Fruit fly (Drosophila melanogaster): ENCODE results near the gene CG3857.

The CG3857 gene

dm6 chrX:1984175-1984973 lies 44.5 kb upstream of the CG3857 start (continued):
- TF ChIP-seq prd (optimal IDR thresholded peaks at IDR 0.05) (no peak), prd (GFP tag; IDR thresholded peaks at IDR 0.05) (peak; percentile 88), exex (tag; optimal IDR thresholded peaks at IDR 0.05) (no peak), psq (GFP tag; optimal IDR thresholded peaks at IDR 0.05) (peak; percentile 34), CG33213 (GFP tag; optimal IDR thresholded peaks at IDR 0.05) (peak; percentile 25), CG4730 (GFP tag; IDR thresholded peaks at IDR 0.05) (peak; percentile 50), salm (tag; optimal IDR thresholded peaks at IDR 0.05) (peak; percentile 50), B-H2 (GFP tag; optimal IDR thresholded peaks at IDR 0.05) (no peak), CG30403 (GFP tag; optimal IDR thresholded peaks at IDR 0.05) (peak; percentile 66), ase (GFP tag; IDR thresholded peaks at IDR 0.05) (peak; percentile 70; the same call in 1 of the 3 replicates), CG10147 (GFP tag; optimal IDR thresholded peaks at IDR 0.05) (peak; percentile 53), pros (GFP tag; optimal IDR thresholded peaks at IDR 0.05) (no peak), dimm (GFP tag; IDR thresholded peaks at IDR 0.05) (peak; percentile 31; the same call in 1 of the 2 replicates), CG10267 (tag; optimal IDR thresholded peaks at IDR 0.05) (peak; percentile 50), CG12155 (GFP tag; optimal IDR thresholded peaks at IDR 0.05) (peak; percentile 14), Chrac-16 (GFP tag; optimal IDR thresholded peaks at IDR 0.05) (peak; percentile 25), cas (GFP tag; IDR thresholded peaks at IDR 0.05) (no peak), CG14965 (GFP tag; optimal IDR thresholded peaks at IDR 0.05; ENCODE audit: borderline replicate concordance) (no peak), CG32532 (GFP tag; IDR thresholded peaks at IDR 0.05) (peak; percentile 53), CG18599 (GFP tag; optimal IDR thresholded peaks at IDR 0.05) (peak; percentile 68), ATbp (GFP tag; optimal IDR thresholded peaks at IDR 0.05) (peak; percentile 81), H2.0 (GFP tag; IDR thresholded peaks at IDR 0.05) (peak; percentile 71), CG16813 (GFP tag; IDR thresholded peaks at IDR 0.05; ENCODE audit: partially characterized antibody) (no peak), bab2 (GFP tag; optimal IDR thresholded peaks at IDR 0.05) (peak; percentile 71), Trl (optimal IDR thresholded peaks at IDR 0.05) (no peak), Trl (GFP tag; optimal IDR thresholded peaks at IDR 0.05) (peak; percentile 25), CrebB (tag; optimal IDR thresholded peaks at IDR 0.05) (peak; percentile 65), Oaz (GFP tag; IDR thresholded peaks at IDR 0.05) (peak; percentile 45; the same call in 1 of the 2 replicates), Sin3A (optimal IDR thresholded peaks at IDR 0.05) (no peak), CG8089 (GFP tag; optimal IDR thresholded peaks at IDR 0.05) (peak; percentile 41), insv (GFP tag; optimal IDR thresholded peaks at IDR 0.05) (no peak), twi (tag; optimal IDR thresholded peaks at IDR 0.05) (peak; percentile 67), Hmr (GFP tag; optimal IDR thresholded peaks at IDR 0.05) (peak; percentile 72), CG10959 (GFP tag; IDR thresholded peaks at IDR 0.05) (0 out of 2 replicates have a peak, but pooled peaks have one; percentile 25), Taf1 (GFP tag; IDR thresholded peaks at IDR 0.05) (0 out of 2 replicates have a peak, but pooled peaks have one; percentile 19), NK7.1 (GFP tag; optimal IDR thresholded peaks at IDR 0.05) (peak; percentile 45), D19A (tag; optimal IDR thresholded peaks at IDR 0.05) (peak; percentile 99), bsh (GFP tag; optimal IDR thresholded peaks at IDR 0.05) (peak in 1 of 2 experiments; percentile 85), NFAT (GFP tag; IDR thresholded peaks at IDR 0.05) (no peak), Meics (GFP tag; optimal IDR thresholded peaks at IDR 0.05) (peak; percentile 62), HmgZ (tag; optimal IDR thresholded peaks at IDR 0.05) (peak; percentile 56), Dbx (GFP tag; IDR thresholded peaks at IDR 0.05) (no peak), nom (GFP tag; optimal IDR thresholded peaks at IDR 0.05) (no peak), kni (GFP tag; optimal IDR thresholded peaks at IDR 0.05) (no peak), CG4707 (GFP tag; optimal IDR thresholded peaks at IDR 0.05) (peak; percentile 20), CG9727 (GFP tag; optimal IDR thresholded peaks at IDR 0.05) (peak; percentile 65), tap (tag; optimal IDR thresholded peaks at IDR 0.05) (peak; percentile 62), p53 (GFP tag; optimal IDR thresholded peaks at IDR 0.05) (no peak), pum (GFP tag; optimal IDR thresholded peaks at IDR 0.05) (peak; percentile 68), CG12299 (tag; optimal IDR thresholded peaks at IDR 0.05) (peak; percentile 56)

Measured in whole organism, embryonic.